Fruit fly (Drosophila melanogaster) whole organism, embryonic: ENCODE measurements around the gene CG43998.

Source experiments
- Asciz ChIP-seq: fragments of 200-800 bp; sonication (Bioruptor generic); optimal IDR thresholded peaks from 2 replicates; lab custom pipeline; 2017; ENCODE audit warnings: missing biosample characterization, mild to moderate bottlenecking, missing genetic modification characterization, missing genetic modification reagents
- CG10366 ChIP-seq: fragments of 200-800 bp; sonication (Bioruptor generic); IDR thresholded peaks from 2 replicates; pipeline ENCODE4 v1.3.6; 2022; ENCODE audit warnings: missing biosample characterization, missing genetic modification characterization
- CG10431 ChIP-seq: fragments of 200-800 bp; sonication (Bioruptor generic); optimal IDR thresholded peaks from 3 replicates; lab custom pipeline; 2018; ENCODE audit warnings: missing biosample characterization, mild to moderate bottlenecking, missing genetic modification characterization
- CG10654 ChIP-seq: fragments of 200-800 bp; sonication (Bioruptor generic); optimal IDR thresholded peaks from 2 replicates; lab custom pipeline; 2016; ENCODE audit warnings: missing biosample characterization, missing genetic modification characterization
- CG11695 ChIP-seq: fragments of 200-800 bp; sonication (Bioruptor generic); IDR thresholded peaks from 3 replicates; pipeline ENCODE4 v1.3.6; 2022; ENCODE audit warnings: missing biosample characterization, missing genetic modification characterization
- CG12236 ChIP-seq: fragments of 200-800 bp; sonication (Bioruptor generic); optimal IDR thresholded peaks from 2 replicates; lab custom pipeline; 2016; ENCODE audit warnings: missing biosample characterization, missing genetic modification characterization
- CG12299 ChIP-seq: fragments of 200-800 bp; sonication (Bioruptor generic); optimal IDR thresholded peaks from 2 replicates; lab custom pipeline; 2018; ENCODE audit warnings: missing biosample characterization, mild to moderate bottlenecking, missing genetic modification characterization
- CG1233 ChIP-seq: fragments of 200-800 bp; sonication (Bioruptor generic); optimal IDR thresholded peaks from 4 replicates; lab custom pipeline; 2018; ENCODE audit warnings: missing biosample characterization, mild to moderate bottlenecking, missing genetic modification characterization
- CG12391 ChIP-seq: fragments of 200-800 bp; sonication (Bioruptor generic); optimal IDR thresholded peaks from 3 replicates; lab custom pipeline; 2018; ENCODE audit warnings: missing biosample characterization, mild to moderate bottlenecking, missing genetic modification characterization, moderate library complexity
- CG14710 ChIP-seq: fragments of 200-800 bp; sonication (Bioruptor generic); optimal IDR thresholded peaks from 3 replicates; lab custom pipeline; 2019; ENCODE audit warnings: missing biosample characterization, mild to moderate bottlenecking, missing genetic modification characterization, moderate library complexity
- CG17829 ChIP-seq: fragments of 200-800 bp; optimal IDR thresholded peaks from 2 replicates; lab custom pipeline; 2019; ENCODE audit warnings: missing biosample characterization, mild to moderate bottlenecking, missing genetic modification characterization, moderate library complexity
- CG18262 ChIP-seq: fragments of 200-800 bp; optimal IDR thresholded peaks from 3 replicates; lab custom pipeline; 2019; ENCODE audit warnings: missing biosample characterization, mild to moderate bottlenecking, missing genetic modification characterization, moderate library complexity
- CG1832 ChIP-seq: fragments of 200-800 bp; sonication (Bioruptor generic); optimal IDR thresholded peaks from 2 replicates; lab custom pipeline; 2017; ENCODE audit warnings: missing biosample characterization, mild to moderate bottlenecking, missing genetic modification characterization, inconsistent platforms
- CG18599 ChIP-seq: fragments of 200-800 bp; sonication (Bioruptor generic); optimal IDR thresholded peaks from 3 replicates; lab custom pipeline; 2017; ENCODE audit warnings: missing biosample characterization, missing genetic modification characterization, mild to moderate bottlenecking, moderate library complexity, missing genetic modification reagents
- CG2678 ChIP-seq: fragments of 200-800 bp; sonication (Bioruptor generic); optimal IDR thresholded peaks from 3 replicates; lab custom pipeline; 2019; ENCODE audit warnings: missing biosample characterization, mild to moderate bottlenecking, missing genetic modification characterization, moderate library complexity
- CG32767 ChIP-seq: fragments of 200-800 bp; sonication (Bioruptor generic); IDR thresholded peaks from 2 replicates; pipeline ENCODE4 v1.3.6; 2022; ENCODE audit warnings: missing biosample characterization, missing genetic modification characterization
- CG3407 ChIP-seq: fragments of 200-800 bp; sonication (Bioruptor generic); optimal IDR thresholded peaks from 2 replicates; lab custom pipeline; 2018; ENCODE audit warnings: missing biosample characterization, mild to moderate bottlenecking, missing genetic modification characterization
- CG4328 ChIP-seq: fragments of 200-800 bp; sonication (Bioruptor generic); optimal IDR thresholded peaks from 3 replicates; lab custom pipeline; 2017; ENCODE audit warnings: missing biosample characterization, missing genetic modification reagents, missing genetic modification characterization
- CG6175 ChIP-seq: fragments of 200-800 bp; sonication (Bioruptor generic); IDR thresholded peaks from 3 replicates; pipeline ENCODE4 v1.3.6; 2022; ENCODE audit warnings: missing biosample characterization, missing genetic modification characterization
- CG7357 ChIP-seq: fragments of 200-800 bp; sonication (Bioruptor generic); IDR thresholded peaks from 3 replicates; pipeline ENCODE4 v1.3.6; 2022; ENCODE audit warnings: missing biosample characterization, missing genetic modification characterization
- CG8944 ChIP-seq: fragments of 200-800 bp; sonication (Bioruptor generic); optimal IDR thresholded peaks from 3 replicates; lab custom pipeline; 2016; ENCODE audit warnings: missing biosample characterization, missing genetic modification characterization
- D19A ChIP-seq: fragments of 200-800 bp; optimal IDR thresholded peaks from 3 replicates; lab custom pipeline; 2019; ENCODE audit warnings: missing biosample characterization, mild to moderate bottlenecking, missing genetic modification characterization, moderate library complexity
- D19B ChIP-seq: fragments of 200-800 bp; sonication (Bioruptor generic); optimal IDR thresholded peaks from 2 replicates; lab custom pipeline; 2017; ENCODE audit warnings: missing biosample characterization, mild to moderate bottlenecking, missing genetic modification characterization
- Dek ChIP-seq: fragments of 200-800 bp; sonication (Bioruptor generic); optimal IDR thresholded peaks from 3 replicates; lab custom pipeline; 2019; ENCODE audit warnings: missing biosample characterization, mild to moderate bottlenecking, missing genetic modification characterization, moderate library complexity
- Doc3 ChIP-seq: fragments of 200-800 bp; sonication (Bioruptor generic); IDR thresholded peaks from 3 replicates; pipeline ENCODE4 v1.3.6; 2022; ENCODE audit warnings: missing biosample characterization, missing genetic modification characterization; ENCODE audit not compliant: partially characterized antibody
- H2.0 ChIP-seq: fragments of 200-800 bp; sonication (Bioruptor generic); IDR thresholded peaks from 2 replicates; pipeline ENCODE4 v1.3.6; 2022; ENCODE audit warnings: missing biosample characterization, missing genetic modification characterization
- HLH54F ChIP-seq: fragments of 200-800 bp; sonication (Bioruptor generic); optimal IDR thresholded peaks from 3 replicates; lab custom pipeline; 2016; ENCODE audit warnings: missing biosample characterization, missing genetic modification characterization
- HmgZ ChIP-seq: fragments of 200-800 bp; sonication (Bioruptor generic); optimal IDR thresholded peaks from 2 replicates; lab custom pipeline; 2018; ENCODE audit warnings: missing biosample characterization, mild to moderate bottlenecking, missing genetic modification characterization
- Oli ChIP-seq: fragments of 200-800 bp; sonication (Bioruptor generic); optimal IDR thresholded peaks from 2 replicates; lab custom pipeline; 2018; ENCODE audit warnings: missing biosample characterization, mild to moderate bottlenecking, missing genetic modification characterization, moderate library complexity
- Sin3A ChIP-seq: fragments of >200 bp; optimal IDR thresholded peaks from 2 replicates; lab custom pipeline; 2018
- Xbp1 ChIP-seq: fragments of 200-800 bp; sonication (Bioruptor generic); optimal IDR thresholded peaks from 3 replicates; lab custom pipeline; 2016; ENCODE audit warnings: missing biosample characterization, mild to moderate bottlenecking, missing genetic modification characterization
- ash1 ChIP-seq: fragments of 200-800 bp; sonication (Bioruptor generic); optimal IDR thresholded peaks from 2 replicates; lab custom pipeline; 2018; ENCODE audit warnings: missing biosample characterization, mild to moderate bottlenecking, missing genetic modification characterization
- chif ChIP-seq, 2 experiments: fragments of 200-800 bp; sonication (Bioruptor generic); optimal IDR thresholded peaks; 3 replicates each; lab custom pipeline; 2016; ENCODE audit warnings: missing biosample characterization in 2 of 2, missing genetic modification characterization in 2 of 2
- chinmo ChIP-seq: fragments of 200-800 bp; sonication (Bioruptor generic); IDR thresholded peaks from 4 replicates; pipeline ENCODE4 v1.3.6; 2022; ENCODE audit warnings: missing biosample characterization, missing genetic modification characterization; ENCODE audit not compliant: partially characterized antibody
- dimm ChIP-seq: fragments of 200-800 bp; sonication (Bioruptor generic); IDR thresholded peaks from 2 replicates; pipeline ENCODE4 v1.3.6; 2022; ENCODE audit warnings: missing biosample characterization, missing genetic modification characterization
- fd64A ChIP-seq: fragments of 200-800 bp; sonication (Bioruptor generic); optimal IDR thresholded peaks from 3 replicates; lab custom pipeline; 2018; ENCODE audit warnings: missing biosample characterization, mild to moderate bottlenecking, missing genetic modification characterization
- gcm ChIP-seq: fragments of 200-800 bp; sonication (Bioruptor generic); optimal IDR thresholded peaks from 2 replicates; lab custom pipeline; 2019; ENCODE audit warnings: missing biosample characterization, mild to moderate bottlenecking, missing genetic modification characterization, moderate library complexity
- gem ChIP-seq: fragments of 200-800 bp; sonication (Bioruptor generic); optimal IDR thresholded peaks from 2 replicates; lab custom pipeline; 2019; ENCODE audit warnings: missing biosample characterization, mild to moderate bottlenecking, missing genetic modification characterization, moderate library complexity
- gfzf ChIP-seq: fragments of 200-800 bp; sonication (Bioruptor generic); optimal IDR thresholded peaks from 2 replicates; lab custom pipeline; 2016; ENCODE audit warnings: missing biosample characterization, mild to moderate bottlenecking, missing genetic modification characterization, moderate library complexity
- grau ChIP-seq: fragments of 200-800 bp; optimal IDR thresholded peaks from 3 replicates; lab custom pipeline; 2019; ENCODE audit warnings: missing biosample characterization, mild to moderate bottlenecking, missing genetic modification characterization, moderate library complexity
- gt ChIP-seq: fragments of 200-800 bp; sonication (Bioruptor generic); IDR thresholded peaks from 2 replicates; pipeline ENCODE4 v1.3.6; 2022; ENCODE audit warnings: missing biosample characterization, missing genetic modification characterization
- hkb ChIP-seq, 2 experiments: fragments of 200-800 bp in 1 of 2; fragments of >200 bp in 1 of 2; sonication (Bioruptor generic) in 1 of 2; IDR thresholded peaks in 1 of 2; optimal IDR thresholded peaks in 1 of 2; 2 replicates each; pipeline versions ENCODE4 v1.3.6 to Lab custom; 2017 to 2022; ENCODE audit warnings: missing biosample characterization in 1 of 2, missing genetic modification characterization in 1 of 2
- ken ChIP-seq: fragments of 200-800 bp; sonication (Bioruptor generic); IDR thresholded peaks from 3 replicates; pipeline ENCODE4 v1.3.6; 2022; ENCODE audit warnings: missing biosample characterization, missing genetic modification characterization
- lmd ChIP-seq: fragments of 200-800 bp; sonication (Bioruptor generic); IDR thresholded peaks from 2 replicates; pipeline ENCODE4 v1.3.6; 2022; ENCODE audit warnings: missing biosample characterization, missing genetic modification characterization
- slp2 ChIP-seq: fragments of 200-800 bp; sonication (Bioruptor generic); optimal IDR thresholded peaks from 2 replicates; lab custom pipeline; 2016; ENCODE audit warnings: missing biosample characterization, missing genetic modification characterization
- sob ChIP-seq: fragments of 200-800 bp; sonication (Bioruptor generic); IDR thresholded peaks from 2 replicates; pipeline ENCODE4 v1.3.6; 2022; ENCODE audit warnings: missing biosample characterization, missing genetic modification characterization
- sr ChIP-seq: fragments of 200-800 bp; sonication (Bioruptor generic); IDR thresholded peaks from 3 replicates; pipeline ENCODE4 v1.3.6; 2022; ENCODE audit warnings: missing biosample characterization, missing genetic modification characterization
- stwl ChIP-seq: fragments of 200-800 bp; sonication (Bioruptor generic); optimal IDR thresholded peaks from 3 replicates; lab custom pipeline; 2018; ENCODE audit warnings: missing biosample characterization, mild to moderate bottlenecking, missing genetic modification characterization, moderate library complexity
- unpg ChIP-seq: fragments of 200-800 bp; sonication (Bioruptor generic); optimal IDR thresholded peaks from 3 replicates; lab custom pipeline; 2018; ENCODE audit warnings: missing biosample characterization, mild to moderate bottlenecking, missing genetic modification characterization, moderate library complexity
- zfh2 ChIP-seq: fragments of 200-800 bp; sonication (Bioruptor generic); optimal IDR thresholded peaks from 2 replicates; lab custom pipeline; 2016; ENCODE audit warnings: missing biosample characterization, missing genetic modification characterization

Gene CG43998

dm6 chr3R:23909347-23909862 lies 19.4 kb downstream of the CG43998 start (continued):
- no peak for TF ChIP-seq Sin3A (lab: Kevin White, UChicago)
- TF ChIP-seq CG12299 (tag; lab: Kevin White, UChicago): peak; percentile 39
- TF ChIP-seq chif (GFP tag; optimal IDR thresholded peaks at IDR 0.05; lab: Kevin White, UChicago): peak in 1 of 2 experiments; percentile 1
- no peak for TF ChIP-seq sob (GFP tag; lab: Robert Waterston, UW)
- TF ChIP-seq CG18599 (GFP tag; lab: Kevin White, UChicago): peak; percentile 53
- TF ChIP-seq hkb (optimal IDR thresholded peaks at IDR 0.05; lab: Kevin White, UChicago): no peak
- TF ChIP-seq hkb (GFP tag; IDR thresholded peaks at IDR 0.05; lab: Robert Waterston, UW): peak; percentile 19; the same call in 1 of the 2 replicates
- TF ChIP-seq Oli (tag; lab: Kevin White, UChicago): peak; percentile 31
- TF ChIP-seq stwl (tag; lab: Kevin White, UChicago): no peak
- no peak for TF ChIP-seq Doc3
- peak; percentile 7 for TF ChIP-seq CG3407
- no peak for TF ChIP-seq lmd (GFP tag; lab: Robert Waterston, UW)
- no peak for TF ChIP-seq CG11695 (GFP tag; lab: Robert Waterston, UW)
- TF ChIP-seq CG4328: peak; percentile 14
- TF ChIP-seq CG10431: peak; percentile 6
- no peak for TF ChIP-seq D19A (tag; lab: Kevin White, UChicago)
- TF ChIP-seq CG1832 (GFP tag; lab: Kevin White, UChicago): no peak
- peak; percentile 54 for TF ChIP-seq gem (tag; lab: Kevin White, UChicago)
- TF ChIP-seq HLH54F (GFP tag; lab: Kevin White, UChicago): no peak
- no peak for TF ChIP-seq gt (GFP tag; lab: Robert Waterston, UW)
- TF ChIP-seq fd64A (GFP tag; lab: Kevin White, UChicago): peak; percentile 64
- no peak for TF ChIP-seq ash1 (GFP tag; lab: Kevin White, UChicago)
- peak; percentile 22 for TF ChIP-seq Dek (tag; lab: Kevin White, UChicago)
- TF ChIP-seq CG10366 (GFP tag; lab: Robert Waterston, UW): no peak
- TF ChIP-seq slp2 (GFP tag; lab: Kevin White, UChicago): no peak
- no peak for TF ChIP-seq CG12236
- TF ChIP-seq H2.0: no peak
- TF ChIP-seq CG14710: peak; percentile 16
- TF ChIP-seq HmgZ (tag; lab: Kevin White, UChicago): peak; percentile 8
- no peak for TF ChIP-seq CG17829
- TF ChIP-seq unpg (GFP tag; lab: Kevin White, UChicago): peak; percentile 17
- TF ChIP-seq CG8944 (GFP tag; lab: Kevin White, UChicago): no peak
- TF ChIP-seq Asciz: peak; percentile 53
- TF ChIP-seq CG7357: no peak
- no peak for TF ChIP-seq dimm (GFP tag; lab: Robert Waterston, UW)
- 0 out of 2 replicates have a peak, but pooled peaks have one; percentile 31 for TF ChIP-seq CG32767
- TF ChIP-seq CG1233 (GFP tag; lab: Kevin White, UChicago): peak; percentile 38
- no peak for TF ChIP-seq CG10654
- TF ChIP-seq grau: peak; percentile 17
- no peak for TF ChIP-seq D19B (GFP tag; lab: Kevin White, UChicago)
- no peak for TF ChIP-seq CG6175 (GFP tag; lab: Robert Waterston, UW)
- TF ChIP-seq ken (GFP tag; lab: Robert Waterston, UW): no peak
- TF ChIP-seq sr: no peak
- TF ChIP-seq CG2678 (tag; lab: Kevin White, UChicago): peak; percentile 56
- no peak for TF ChIP-seq gfzf (GFP tag; lab: Kevin White, UChicago)
- TF ChIP-seq CG18262 (tag; lab: Kevin White, UChicago): no peak
- peak; percentile 3 for TF ChIP-seq CG12391 (tag; lab: Kevin White, UChicago)
- no peak for TF ChIP-seq Xbp1 (GFP tag; lab: Kevin White, UChicago)
- no peak for TF ChIP-seq zfh2 (GFP tag; lab: Kevin White, UChicago)
- TF ChIP-seq chinmo (GFP tag; lab: Robert Waterston, UW): peak; percentile 96
- TF ChIP-seq gcm (GFP tag; lab: Kevin White, UChicago): peak; percentile 10
